Worm (Caenorhabditis elegans) whole organism, L2 larva: ENCODE measurements around the gene F49F1.4.

ENCODE experiments used
- lin-39 ChIP-seq: fragments of 150-350 bp; optimal IDR thresholded peaks from 2 replicates; lab custom pipeline; 2014; ENCODE audit warnings: missing biosample characterization, missing genetic modification reagents, missing genetic modification characterization
- lsy-2 ChIP-seq, 2 experiments: fragments of 150-350 bp in 1 of 2; sonication (generic microtip) in 1 of 2; optimal IDR thresholded peaks; 2 replicates each; lab custom pipeline; 2014 to 2017; ENCODE audit warnings: missing biosample characterization in 2 of 2, missing genetic modification characterization in 2 of 2

- TF ChIP-seq lsy-2 (tag; optimal IDR thresholded peaks at IDR 0.05; lab: Kevin White, UChicago) = no peak
- TF ChIP-seq lin-39 (tag; lab: Kevin White, UChicago) = no peak
Observed at ce11 chrIV:4141311-4141710, 25.8 kb upstream of the F49F1.4 start, which contains the start of gene F49F1.11.
